Worm (Caenorhabditis elegans): ENCODE data around the gene ctns-1.

Gene ctns-1

ce11 chrII:8152711-8153325, 16.1 kb upstream of the ctns-1 start:
- TF ChIP-seq fkh-10 (GFP tag; optimal IDR thresholded peaks at IDR 0.05) (peak; percentile 63), mdl-1 (tag; optimal IDR thresholded peaks at IDR 0.05) (no peak), nhr-6 (tag; optimal IDR thresholded peaks at IDR 0.05) (peak; percentile 82), pha-4 (GFP tag; IDR thresholded peaks at IDR 0.05) (no peak), pha-4 (tag; optimal IDR thresholded peaks at IDR 0.05) (peak; percentile 54), mes-2 (tag; optimal IDR thresholded peaks at IDR 0.05; ENCODE audit: poor library complexity, severe bottlenecking) (peak; percentile 0), hlh-11 (tag; optimal IDR thresholded peaks at IDR 0.05) (peak; percentile 16), ceh-20 (GFP tag; IDR thresholded peaks at IDR 0.05) (no peak), ctbp-1 (GFP tag; IDR thresholded peaks at IDR 0.05) (0 out of 2 replicates have a peak, but pooled peaks have one; percentile 43), lsy-2 (tag; optimal IDR thresholded peaks at IDR 0.05) (peak in 1 of 2 experiments; percentile 56), nhr-28 (tag; optimal IDR thresholded peaks at IDR 0.05) (no peak)

ce11 chrII:8149930-8150329, 13.2 kb upstream of the ctns-1 start, which contains the start of gene F10B5.3:
Gene F10B5.3 (minus strand): TSS chrII:8150030.
- TF ChIP-seq lin-1 (GFP tag; IDR thresholded peaks at IDR 0.05) = no peak
- peak in 1 of 2 experiments; percentile 7 for TF ChIP-seq unc-62 (GFP tag; optimal IDR thresholded peaks at IDR 0.05 in 1 of 2)
- no peak for TF ChIP-seq unc-62 (tag; optimal IDR thresholded peaks at IDR 0.05)

- TF ChIP-seq mdt-29 (GFP tag; IDR thresholded peaks at IDR 0.05) (no peak), daf-19 (GFP tag; conservative IDR thresholded peaks at IDR 0.05) (0 out of 2 replicates have a peak, but pooled peaks have one; percentile 41), gei-8 (GFP tag; optimal IDR thresholded peaks at IDR 0.05) (no peak), F26F4.8 (GFP tag; conservative IDR thresholded peaks at IDR 0.05) (0 out of 2 replicates have a peak, but pooled peaks have one; percentile 48), hlh-30 (tag; optimal IDR thresholded peaks at IDR 0.05; ENCODE audit: insufficient read depth) (no peak), snpc-1.2 (GFP tag; IDR thresholded peaks at IDR 0.05) (0 out of 2 replicates have a peak, but pooled peaks have one; percentile 49), pha-4 (GFP tag; IDR thresholded peaks at IDR 0.05) (no peak), pha-4 (tag; optimal IDR thresholded peaks at IDR 0.05) (no peak), lin-38 (GFP tag; IDR thresholded peaks at IDR 0.05) (peak; percentile 50), nhr-237 (tag; optimal IDR thresholded peaks at IDR 0.05) (no peak), ctbp-1 (GFP tag; IDR thresholded peaks at IDR 0.05) (no peak), Y5F2A.4 (GFP tag; optimal IDR thresholded peaks at IDR 0.05) (no peak), nhr-6 (tag; optimal IDR thresholded peaks at IDR 0.05) (no peak), daf-16 (GFP tag; optimal IDR thresholded peaks at IDR 0.05) (no peak), daf-16 (tag; optimal IDR thresholded peaks at IDR 0.05) (no peak), nhr-102 (tag; optimal IDR thresholded peaks at IDR 0.05) (no peak), ceh-32 (tag; optimal IDR thresholded peaks at IDR 0.05; ENCODE audit: poor library complexity) (no peak), arid-1 (GFP tag; conservative IDR thresholded peaks at IDR 0.05) (0 out of 2 replicates have a peak, but pooled peaks have one; percentile 54), cey-2 (tag; optimal IDR thresholded peaks at IDR 0.05; ENCODE audit: borderline replicate concordance, insufficient read depth) (no peak), mxl-3 (GFP tag; optimal IDR thresholded peaks at IDR 0.05) (no peak), mes-2 (tag; optimal IDR thresholded peaks at IDR 0.05; ENCODE audit: poor library complexity, severe bottlenecking) (no peak), hmg-1.1 (GFP tag; IDR thresholded peaks at IDR 0.05) (no peak), unc-130 (GFP tag; optimal IDR thresholded peaks at IDR 0.05) (peak; percentile 8), nhr-41 (GFP tag; IDR thresholded peaks at IDR 0.05) (no peak), nhr-28 (tag; optimal IDR thresholded peaks at IDR 0.05) (no peak), Y48G9A.11 (GFP tag; IDR thresholded peaks at IDR 0.05) (0 out of 2 replicates have a peak, but pooled peaks have one; percentile 48), F49E8.2 (tag; optimal IDR thresholded peaks at IDR 0.05; ENCODE audit: borderline replicate concordance) (peak; percentile 61), dmd-8 (GFP tag; IDR thresholded peaks at IDR 0.05) (no peak), zfp-2 (tag; optimal IDR thresholded peaks at IDR 0.05) (no peak), set-16 (GFP tag; IDR thresholded peaks at IDR 0.05) (no peak)
Observed at ce11 chrII:8144543-8144942, 7.8 kb upstream of the ctns-1 start, which contains the start of gene F10B5.2. Gene F10B5.2 (plus strand): TSS chrII:8144762.
